Fruit fly (Drosophila melanogaster) whole organism, embryonic: ENCODE measurements around the gene kirre.

Experiments
- Atf6 ChIP-seq: fragments of 200-800 bp; sonication (Bioruptor generic); IDR thresholded peaks from 2 replicates; pipeline ENCODE4 v1.3.6; 2022; ENCODE audit warnings: missing biosample characterization, missing genetic modification characterization
- B-H1 ChIP-seq: fragments of 200-800 bp; sonication (Bioruptor generic); IDR thresholded peaks from 3 replicates; pipeline ENCODE4 v1.3.6; 2022; ENCODE audit warnings: missing biosample characterization, missing genetic modification characterization
- B-H2 ChIP-seq: fragments of 200-800 bp; sonication (Bioruptor generic); optimal IDR thresholded peaks from 2 replicates; lab custom pipeline; 2018; ENCODE audit warnings: missing biosample characterization, mild to moderate bottlenecking, missing genetic modification characterization
- BtbVII ChIP-seq: fragments of 200-800 bp; sonication (Bioruptor generic); optimal IDR thresholded peaks from 3 replicates; lab custom pipeline; 2017; ENCODE audit warnings: missing biosample characterization, mild to moderate bottlenecking, missing genetic modification characterization
- Bteb2 ChIP-seq: fragments of 200-800 bp; sonication (Bioruptor generic); optimal IDR thresholded peaks from 2 replicates; lab custom pipeline; 2016; ENCODE audit warnings: missing biosample characterization, missing genetic modification characterization
- CG10543 ChIP-seq: fragments of 200-800 bp; sonication (Bioruptor generic); optimal IDR thresholded peaks from 3 replicates; lab custom pipeline; 2017; ENCODE audit warnings: missing biosample characterization, mild to moderate bottlenecking, missing genetic modification characterization, moderate library complexity
- CG10959 ChIP-seq: fragments of 200-800 bp; sonication (Bioruptor generic); IDR thresholded peaks from 2 replicates; pipeline ENCODE4 v1.3.6; 2022; ENCODE audit warnings: missing biosample characterization, missing genetic modification characterization
- CG11695 ChIP-seq: fragments of 200-800 bp; sonication (Bioruptor generic); IDR thresholded peaks from 3 replicates; pipeline ENCODE4 v1.3.6; 2022; ENCODE audit warnings: missing biosample characterization, missing genetic modification characterization
- CG11696 ChIP-seq: fragments of 200-800 bp; sonication (Bioruptor generic); IDR thresholded peaks from 2 replicates; pipeline ENCODE4 v1.3.6; 2022; ENCODE audit warnings: missing biosample characterization, missing genetic modification characterization
- CG12155 ChIP-seq: fragments of 200-800 bp; sonication (Bioruptor generic); optimal IDR thresholded peaks from 3 replicates; lab custom pipeline; 2016; ENCODE audit warnings: missing biosample characterization, missing genetic modification characterization
- CG12236 ChIP-seq: fragments of 200-800 bp; sonication (Bioruptor generic); optimal IDR thresholded peaks from 2 replicates; lab custom pipeline; 2016; ENCODE audit warnings: missing biosample characterization, missing genetic modification characterization
- CG13894 ChIP-seq: fragments of 200-800 bp; sonication (Bioruptor generic); optimal IDR thresholded peaks from 3 replicates; lab custom pipeline; 2018; ENCODE audit warnings: missing biosample characterization, mild to moderate bottlenecking, missing genetic modification characterization, moderate library complexity
- CG15269 ChIP-seq: fragments of 200-800 bp; sonication (Bioruptor generic); optimal IDR thresholded peaks from 2 replicates; lab custom pipeline; 2018; ENCODE audit warnings: missing biosample characterization, mild to moderate bottlenecking, missing genetic modification characterization, moderate library complexity
- CG17328 ChIP-seq: fragments of 200-800 bp; sonication (Bioruptor generic); IDR thresholded peaks from 2 replicates; pipeline ENCODE4 v1.3.6; 2022; ENCODE audit warnings: missing biosample characterization, missing genetic modification characterization
- CG2116 ChIP-seq: fragments of 200-800 bp; sonication (Bioruptor generic); optimal IDR thresholded peaks from 3 replicates; lab custom pipeline; 2018; ENCODE audit warnings: missing biosample characterization, mild to moderate bottlenecking, missing genetic modification characterization
- CG2120 ChIP-seq: fragments of 200-800 bp; sonication (Bioruptor generic); optimal IDR thresholded peaks from 3 replicates; lab custom pipeline; 2016; ENCODE audit warnings: missing biosample characterization, missing genetic modification characterization
- CG30431 ChIP-seq: fragments of 200-800 bp; sonication (Bioruptor generic); optimal IDR thresholded peaks from 2 replicates; lab custom pipeline; 2017; ENCODE audit warnings: missing biosample characterization, missing genetic modification characterization
- CG32532 ChIP-seq: fragments of 200-800 bp; sonication (Bioruptor generic); IDR thresholded peaks from 2 replicates; pipeline ENCODE4 v1.3.6; 2022; ENCODE audit warnings: missing biosample characterization, missing genetic modification characterization
- CG33213 ChIP-seq: fragments of 200-800 bp; sonication (Bioruptor generic); optimal IDR thresholded peaks from 3 replicates; lab custom pipeline; 2016; ENCODE audit warnings: missing biosample characterization, missing genetic modification characterization
- CG3995 ChIP-seq: fragments of 200-800 bp; sonication (Bioruptor generic); optimal IDR thresholded peaks from 3 replicates; lab custom pipeline; 2016; ENCODE audit warnings: missing biosample characterization, missing genetic modification characterization
- CG4282 ChIP-seq: fragments of 200-800 bp; sonication (Bioruptor generic); optimal IDR thresholded peaks from 2 replicates; lab custom pipeline; 2016; ENCODE audit warnings: missing biosample characterization, missing genetic modification characterization
- CG7745 ChIP-seq: fragments of 200-800 bp; sonication (Bioruptor generic); optimal IDR thresholded peaks from 2 replicates; lab custom pipeline; 2018; ENCODE audit warnings: missing biosample characterization, mild to moderate bottlenecking, missing genetic modification characterization, moderate library complexity
- CG8089 ChIP-seq: fragments of 200-800 bp; sonication (Bioruptor generic); optimal IDR thresholded peaks from 3 replicates; lab custom pipeline; 2016; ENCODE audit warnings: missing biosample characterization, missing genetic modification characterization
- CG8765 ChIP-seq: fragments of 200-800 bp; sonication (Bioruptor generic); IDR thresholded peaks from 2 replicates; pipeline ENCODE4 v1.3.6; 2022; ENCODE audit warnings: missing biosample characterization, missing genetic modification characterization
- CG8924 ChIP-seq: fragments of 200-800 bp; optimal IDR thresholded peaks from 3 replicates; lab custom pipeline; 2019; ENCODE audit warnings: missing biosample characterization, mild to moderate bottlenecking, missing genetic modification characterization, moderate library complexity
- CkIIα-i1 ChIP-seq: fragments of 200-800 bp; sonication (Bioruptor generic); IDR thresholded peaks from 2 replicates; pipeline ENCODE4 v1.3.6; 2022; ENCODE audit warnings: missing biosample characterization, missing genetic modification characterization
- Dad ChIP-seq: fragments of 200-800 bp; sonication (Bioruptor generic); optimal IDR thresholded peaks from 3 replicates; lab custom pipeline; 2016; ENCODE audit warnings: missing biosample characterization, missing genetic modification characterization
- E2f2 ChIP-seq: fragments of 200-800 bp; sonication (Bioruptor generic); IDR thresholded peaks from 2 replicates; pipeline ENCODE4 v1.3.6; 2022; ENCODE audit warnings: missing biosample characterization, missing genetic modification characterization
- HLH3B ChIP-seq: fragments of 200-800 bp; sonication (Bioruptor generic); IDR thresholded peaks from 2 replicates; pipeline ENCODE4 v1.3.6; 2022; ENCODE audit warnings: missing biosample characterization, missing genetic modification characterization
- HmgD ChIP-seq: fragments of 200-800 bp; sonication (Bioruptor generic); optimal IDR thresholded peaks from 3 replicates; lab custom pipeline; 2016; ENCODE audit warnings: missing biosample characterization, missing genetic modification characterization
- HmgZ ChIP-seq: fragments of 200-800 bp; sonication (Bioruptor generic); optimal IDR thresholded peaks from 2 replicates; lab custom pipeline; 2018; ENCODE audit warnings: missing biosample characterization, mild to moderate bottlenecking, missing genetic modification characterization
- Hr39 ChIP-seq: fragments of >200 bp; optimal IDR thresholded peaks from 2 replicates; lab custom pipeline; 2017
- Lpt ChIP-seq: fragments of >200 bp; optimal IDR thresholded peaks from 2 replicates; lab custom pipeline; 2018; ENCODE audit warnings: missing biosample characterization, missing genetic modification characterization
- Ptx1 ChIP-seq: fragments of 200-800 bp; sonication (Bioruptor generic); IDR thresholded peaks from 2 replicates; pipeline ENCODE4 v1.3.6; 2022; ENCODE audit warnings: missing biosample characterization, missing genetic modification characterization
- TFAM ChIP-seq: fragments of 200-800 bp; sonication (Bioruptor generic); optimal IDR thresholded peaks from 2 replicates; lab custom pipeline; 2017; ENCODE audit warnings: missing biosample characterization, missing genetic modification characterization, inconsistent platforms
- ase ChIP-seq: fragments of 200-800 bp; sonication (Bioruptor generic); IDR thresholded peaks from 3 replicates; pipeline ENCODE4 v1.3.6; 2022; ENCODE audit warnings: missing biosample characterization, missing genetic modification characterization
- btn ChIP-seq: fragments of 200-800 bp; sonication (Bioruptor generic); optimal IDR thresholded peaks from 2 replicates; lab custom pipeline; 2016; ENCODE audit warnings: missing biosample characterization, missing genetic modification characterization
- chif ChIP-seq, 2 experiments: fragments of 200-800 bp; sonication (Bioruptor generic); optimal IDR thresholded peaks; 3 replicates each; lab custom pipeline; 2016; ENCODE audit warnings: missing biosample characterization in 2 of 2, missing genetic modification characterization in 2 of 2
- chn ChIP-seq: fragments of 200-800 bp; sonication (Bioruptor generic); optimal IDR thresholded peaks from 2 replicates; lab custom pipeline; 2016; ENCODE audit warnings: missing biosample characterization, missing genetic modification characterization
- crol ChIP-seq: fragments of 200-800 bp; sonication (Bioruptor generic); IDR thresholded peaks from 2 replicates; pipeline ENCODE4 v1.3.6; 2022; ENCODE audit warnings: missing biosample characterization, missing genetic modification characterization
- dan ChIP-seq: fragments of 200-800 bp; sonication (Bioruptor generic); IDR thresholded peaks from 2 replicates; pipeline ENCODE4 v1.3.6; 2022; ENCODE audit warnings: missing biosample characterization, missing genetic modification characterization
- fd3F ChIP-seq: fragments of 200-800 bp; sonication (Bioruptor generic); optimal IDR thresholded peaks from 2 replicates; lab custom pipeline; 2018; ENCODE audit warnings: missing biosample characterization, mild to moderate bottlenecking, missing genetic modification characterization, moderate library complexity
- fu2 ChIP-seq: fragments of 200-800 bp; sonication (Bioruptor generic); optimal IDR thresholded peaks from 2 replicates; lab custom pipeline; 2016; ENCODE audit warnings: missing biosample characterization, missing genetic modification characterization
- gce ChIP-seq: fragments of 200-800 bp; sonication (Bioruptor generic); IDR thresholded peaks from 3 replicates; pipeline ENCODE4 v1.3.6; 2022; ENCODE audit warnings: missing biosample characterization, missing genetic modification characterization
- gem ChIP-seq: fragments of 200-800 bp; sonication (Bioruptor generic); optimal IDR thresholded peaks from 2 replicates; lab custom pipeline; 2019; ENCODE audit warnings: missing biosample characterization, mild to moderate bottlenecking, missing genetic modification characterization, moderate library complexity
- grau ChIP-seq: fragments of 200-800 bp; optimal IDR thresholded peaks from 3 replicates; lab custom pipeline; 2019; ENCODE audit warnings: missing biosample characterization, mild to moderate bottlenecking, missing genetic modification characterization, moderate library complexity
- hth ChIP-seq: fragments of >200 bp; optimal IDR thresholded peaks from 2 replicates; lab custom pipeline; 2017; ENCODE audit warnings: inconsistent platforms
- lov ChIP-seq, 2 experiments: fragments of 200-800 bp in 1 of 2; fragments of >200 bp in 1 of 2; sonication (Bioruptor generic) in 1 of 2; IDR thresholded peaks in 1 of 2; optimal IDR thresholded peaks in 1 of 2; 2 replicates in 1 of 2; 3 replicates in 1 of 2; pipeline versions ENCODE4 v1.3.6 to Lab custom; 2017 to 2022; ENCODE audit warnings: missing biosample characterization in 1 of 2, missing genetic modification characterization in 1 of 2
- salm ChIP-seq: fragments of 200-800 bp; sonication (Bioruptor generic); optimal IDR thresholded peaks from 2 replicates; lab custom pipeline; 2018; ENCODE audit warnings: missing biosample characterization, mild to moderate bottlenecking, missing genetic modification characterization
- ssp ChIP-seq: fragments of 200-800 bp; sonication (Bioruptor generic); IDR thresholded peaks from 2 replicates; pipeline ENCODE4 v1.3.6; 2022; ENCODE audit warnings: missing biosample characterization, missing genetic modification characterization
- toy ChIP-seq: fragments of 200-800 bp; sonication (Bioruptor generic); IDR thresholded peaks from 2 replicates; pipeline ENCODE4 v1.3.6; 2022; ENCODE audit warnings: missing biosample characterization, missing genetic modification characterization
- unc-4 ChIP-seq: fragments of 200-800 bp; sonication (Bioruptor generic); IDR thresholded peaks from 2 replicates; pipeline ENCODE4 v1.3.6; 2022; ENCODE audit warnings: missing biosample characterization, missing genetic modification characterization; ENCODE audit not compliant: partially characterized antibody
- vfl ChIP-seq: fragments of 200-800 bp; sonication (Bioruptor generic); optimal IDR thresholded peaks from 2 replicates; lab custom pipeline; 2016; ENCODE audit warnings: missing biosample characterization, missing genetic modification characterization

The kirre gene

dm6 chrX:2703693-2704092 is 36.5 kb upstream of the kirre start, which contains the start of gene Ugalt (continued):
- peak; percentile 99 for TF ChIP-seq B-H2 (GFP tag; lab: Kevin White, UChicago)
- peak; percentile 100 for TF ChIP-seq HmgD (GFP tag; lab: Kevin White, UChicago)
- peak; percentile 100 for TF ChIP-seq CkIIα-i1 (GFP tag; lab: Robert Waterston, UW)
- TF ChIP-seq CG33213 (GFP tag; lab: Kevin White, UChicago): peak; percentile 100
- no peak for TF ChIP-seq Lpt (GFP tag; lab: Kevin White, UChicago)
- TF ChIP-seq chn (GFP tag; lab: Kevin White, UChicago): peak; percentile 100
- peak; percentile 100 for TF ChIP-seq CG10543 (GFP tag; lab: Kevin White, UChicago)
- peak; percentile 100 for TF ChIP-seq CG8924
- no peak for TF ChIP-seq hth (lab: Kevin White, UChicago)
- TF ChIP-seq CG3995 (GFP tag; lab: Kevin White, UChicago): peak; percentile 94
- peak; percentile 100 for TF ChIP-seq fu2 (GFP tag; lab: Kevin White, UChicago)
- peak; percentile 100 for TF ChIP-seq gem (tag; lab: Kevin White, UChicago)
- peak; percentile 100 for TF ChIP-seq toy (GFP tag; lab: Robert Waterston, UW)
- peak; percentile 100 for TF ChIP-seq CG2120 (GFP tag; lab: Kevin White, UChicago)
- peak; percentile 100 for TF ChIP-seq CG12155
- peak; percentile 100 for TF ChIP-seq CG11696 (GFP tag; lab: Robert Waterston, UW)
- peak; percentile 95 for TF ChIP-seq CG2116 (GFP tag; lab: Kevin White, UChicago)
- TF ChIP-seq salm: peak; percentile 100
- TF ChIP-seq BtbVII (GFP tag; lab: Kevin White, UChicago): peak; percentile 100
- peak; percentile 98 for TF ChIP-seq E2f2
- peak; percentile 100 for TF ChIP-seq CG10959 (GFP tag; lab: Robert Waterston, UW)
- peak; percentile 100 for TF ChIP-seq dan
- TF ChIP-seq vfl: peak; percentile 100
- TF ChIP-seq ase: peak; percentile 100
- TF ChIP-seq CG17328 (GFP tag; lab: Robert Waterston, UW): peak; percentile 100
- TF ChIP-seq ssp (GFP tag; lab: Robert Waterston, UW): peak; percentile 99
- TF ChIP-seq CG7745: peak; percentile 96
- peak; percentile 100 for TF ChIP-seq btn
- peak; percentile 100 for TF ChIP-seq Bteb2 (GFP tag; lab: Kevin White, UChicago)
- TF ChIP-seq Hr39: no peak
- peak; percentile 100 for TF ChIP-seq grau (tag; lab: Kevin White, UChicago)
- TF ChIP-seq CG8089 (GFP tag; lab: Kevin White, UChicago): peak; percentile 100
- TF ChIP-seq CG12236 (GFP tag; lab: Kevin White, UChicago): peak; percentile 100
- TF ChIP-seq unc-4: peak; percentile 54; the same call in 1 of the 2 replicates
- peak; percentile 98 for TF ChIP-seq TFAM (GFP tag; lab: Kevin White, UChicago)
- TF ChIP-seq HmgZ: peak; percentile 100
- TF ChIP-seq B-H1 (GFP tag; lab: Robert Waterston, UW): peak; percentile 100
- TF ChIP-seq lov (optimal IDR thresholded peaks at IDR 0.05; lab: Kevin White, UChicago): no peak
- TF ChIP-seq lov (GFP tag; IDR thresholded peaks at IDR 0.05; lab: Robert Waterston, UW): peak; percentile 100
- TF ChIP-seq CG15269 (tag; lab: Kevin White, UChicago): peak; percentile 100
- peak; percentile 100 for TF ChIP-seq fd3F (GFP tag; lab: Kevin White, UChicago)
- TF ChIP-seq crol (GFP tag; lab: Robert Waterston, UW): peak; percentile 97
- TF ChIP-seq CG13894: peak; percentile 100
- TF ChIP-seq Atf6 (GFP tag; lab: Robert Waterston, UW): peak; percentile 100
- TF ChIP-seq chif (GFP tag; optimal IDR thresholded peaks at IDR 0.05; lab: Kevin White, UChicago): peak; percentile 100
- peak; percentile 100 for TF ChIP-seq gce (GFP tag; lab: Robert Waterston, UW)
- TF ChIP-seq CG32532: peak; percentile 100
- peak; percentile 100 for TF ChIP-seq Ptx1 (GFP tag; lab: Robert Waterston, UW)
- peak; percentile 100 for TF ChIP-seq HLH3B (GFP tag; lab: Robert Waterston, UW)
- peak; percentile 100 for TF ChIP-seq Dad
- peak; percentile 100 for TF ChIP-seq CG8765 (GFP tag; lab: Robert Waterston, UW)
- peak; percentile 100 for TF ChIP-seq CG4282 (GFP tag; lab: Kevin White, UChicago)
- TF ChIP-seq CG30431 (GFP tag; lab: Kevin White, UChicago): peak; percentile 100
- peak; percentile 100 for TF ChIP-seq CG11695 (GFP tag; lab: Robert Waterston, UW)
